Fruit fly (Drosophila melanogaster): ENCODE measurements around the gene CG2983.

Gene CG2983

DNA sequence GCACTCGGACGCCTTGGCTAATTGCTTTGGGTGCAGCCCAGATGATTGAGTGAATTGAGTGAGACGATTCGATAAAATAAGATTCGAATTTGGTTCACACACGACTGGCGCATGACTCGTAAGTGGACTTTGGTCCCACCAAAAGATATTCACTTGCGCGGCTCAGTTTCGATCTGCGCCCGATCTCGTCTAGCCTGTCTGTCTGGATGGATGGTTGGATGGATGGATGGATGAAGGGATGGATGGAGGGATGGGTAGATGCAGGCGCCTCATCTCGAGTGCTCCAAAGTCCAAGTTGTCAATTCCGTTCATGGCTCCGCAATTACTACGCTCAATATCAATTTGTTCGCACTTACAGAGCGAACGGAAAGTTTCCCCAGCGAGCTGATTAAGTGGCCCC is 44.9 kb upstream of the CG2983 start:
- no peak for TF ChIP-seq fru (optimal IDR thresholded peaks at IDR 0.05)
- TF ChIP-seq hb (GFP tag; IDR thresholded peaks at IDR 0.05; ENCODE audit: partially characterized antibody), result no peak
- peak; percentile 96 for TF ChIP-seq nom (GFP tag; optimal IDR thresholded peaks at IDR 0.05)
- no peak for TF ChIP-seq Nf-YC (tag; optimal IDR thresholded peaks at IDR 0.05)
- TF ChIP-seq bsh (GFP tag; optimal IDR thresholded peaks at IDR 0.05), result peak in 1 of 2 experiments; percentile 69
- peak; percentile 96 for TF ChIP-seq CG8281 (tag; optimal IDR thresholded peaks at IDR 0.05)
- TF ChIP-seq Med (GFP tag), result peak; percentile 50
- peak; percentile 24 for TF ChIP-seq CG5180 (GFP tag; optimal IDR thresholded peaks at IDR 0.05)

DNA sequence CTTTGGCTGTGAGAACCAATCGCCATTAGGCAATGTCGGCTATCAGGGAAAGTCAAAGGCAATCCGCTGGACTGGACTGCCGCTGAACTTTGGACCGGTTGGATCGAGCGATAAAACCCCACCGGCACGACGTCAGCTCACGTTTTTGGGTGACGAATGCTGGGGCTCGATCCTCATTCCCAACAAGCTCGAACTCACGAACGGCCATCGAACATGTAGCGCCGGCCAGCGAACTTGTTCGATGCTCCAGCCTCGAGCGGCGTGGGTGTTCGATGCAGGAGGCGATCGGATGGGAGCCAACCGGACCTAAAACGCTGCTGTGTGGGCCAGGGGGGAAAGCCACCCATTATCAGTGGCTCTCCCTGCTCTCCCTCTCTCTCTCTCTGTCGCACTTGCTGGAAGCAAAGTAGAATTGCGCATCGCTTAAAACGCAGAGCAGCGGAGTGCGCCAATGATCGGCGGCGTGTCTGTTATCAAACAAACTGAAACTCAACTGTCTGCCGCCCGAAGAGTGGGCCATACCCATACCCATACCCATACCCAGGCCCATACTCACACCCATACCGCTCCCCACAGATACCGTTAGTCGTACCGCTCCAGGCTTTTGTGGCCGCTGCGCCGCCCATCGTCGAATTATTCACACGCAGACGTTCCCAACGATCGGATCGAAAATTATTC is 42.7 kb upstream of the CG2983 start, which contains the start of gene daw:
TSS of gene daw (plus strand) at position 628 of the 678 bp plus-strand sequence.
- no peak for TF ChIP-seq D (optimal IDR thresholded peaks at IDR 0.05)
- no peak for TF ChIP-seq D (GFP tag; optimal IDR thresholded peaks at IDR 0.05)
- peak; percentile 90 for TF ChIP-seq crol (GFP tag; IDR thresholded peaks at IDR 0.05)
- peak; percentile 40 for TF ChIP-seq Nf-YC (tag; optimal IDR thresholded peaks at IDR 0.05)
- TF ChIP-seq ERR (GFP tag; optimal IDR thresholded peaks at IDR 0.05), result peak; percentile 22
- peak; percentile 52 for TF ChIP-seq CG10543 (GFP tag; optimal IDR thresholded peaks at IDR 0.05)
- no peak for TF ChIP-seq dmrt11E (tag; optimal IDR thresholded peaks at IDR 0.05)
- 0 out of 2 replicates have a peak, but pooled peaks have one; percentile 20 for TF ChIP-seq ham (GFP tag; IDR thresholded peaks at IDR 0.05)
- TF ChIP-seq aop (GFP tag; IDR thresholded peaks at IDR 0.05), result peak; percentile 39; the same call in 1 of the 2 replicates
- peak; percentile 23 for TF ChIP-seq HmgD (GFP tag; optimal IDR thresholded peaks at IDR 0.05)
- peak; percentile 21; the same call in 1 of the 3 replicates for TF ChIP-seq CG11456 (GFP tag; IDR thresholded peaks at IDR 0.05)
- TF ChIP-seq Hr78 (GFP tag; optimal IDR thresholded peaks at IDR 0.05), result peak in 1 of 2 experiments; percentile 23
- TF ChIP-seq pita (GFP tag; optimal IDR thresholded peaks at IDR 0.05), result no peak
- TF ChIP-seq Med (GFP tag), result peak; percentile 60
- peak; percentile 56; the same call in 1 of the 2 replicates for TF ChIP-seq sna (GFP tag; IDR thresholded peaks at IDR 0.05; ENCODE audit: partially characterized antibody)
- TF ChIP-seq CG2199 (GFP tag; IDR thresholded peaks at IDR 0.05), result peak; percentile 96
- TF ChIP-seq chinmo (GFP tag; IDR thresholded peaks at IDR 0.05; ENCODE audit: partially characterized antibody), result no peak; the same call in 2 of the 4 replicates
- no peak for TF ChIP-seq Hr3 (GFP tag; optimal IDR thresholded peaks at IDR 0.05)
- peak; percentile 20 for TF ChIP-seq CG1832 (GFP tag; optimal IDR thresholded peaks at IDR 0.05)
- peak; percentile 26 for TF ChIP-seq Blimp-1 (GFP tag; optimal IDR thresholded peaks at IDR 0.05)
- TF ChIP-seq CG16863 (GFP tag; optimal IDR thresholded peaks at IDR 0.05), result no peak
- no peak for TF ChIP-seq gt (GFP tag; IDR thresholded peaks at IDR 0.05)
- peak; percentile 74 for TF ChIP-seq Nf-YB (GFP tag; optimal IDR thresholded peaks at IDR 0.05)
- peak; percentile 21 for TF ChIP-seq gro (GFP tag; optimal IDR thresholded peaks at IDR 0.05)
- 0 out of 3 replicates have a peak, but pooled peaks have one; percentile 42 for TF ChIP-seq ci (GFP tag; IDR thresholded peaks at IDR 0.05)
- TF ChIP-seq CG34376 (GFP tag; optimal IDR thresholded peaks at IDR 0.05), result peak; percentile 85
- TF ChIP-seq Drgx (GFP tag; IDR thresholded peaks at IDR 0.05), result 0 out of 2 replicates have a peak, but pooled peaks have one; percentile 24
- TF ChIP-seq CG18599 (GFP tag; optimal IDR thresholded peaks at IDR 0.05), result peak; percentile 12
- peak; percentile 49; the same call in 1 of the 2 replicates for TF ChIP-seq Adf1 (GFP tag; IDR thresholded peaks at IDR 0.05)
- no peak for TF ChIP-seq TFAM (GFP tag; optimal IDR thresholded peaks at IDR 0.05)
- TF ChIP-seq NFAT (GFP tag; IDR thresholded peaks at IDR 0.05), result peak; percentile 25; the same call in 1 of the 2 replicates
- TF ChIP-seq Antp (GFP tag; optimal IDR thresholded peaks at IDR 0.05), result no peak
- no peak for TF ChIP-seq Dad (GFP tag; optimal IDR thresholded peaks at IDR 0.05)
- TF ChIP-seq cwo (GFP tag; optimal IDR thresholded peaks at IDR 0.05), result peak; percentile 86
- TF ChIP-seq sob (GFP tag; IDR thresholded peaks at IDR 0.05), result peak; percentile 22; the same call in 1 of the 2 replicates
- no peak for TF ChIP-seq CG10274 (GFP tag; optimal IDR thresholded peaks at IDR 0.05)
- peak in 1 of 2 experiments; percentile 77 for TF ChIP-seq bsh (GFP tag; optimal IDR thresholded peaks at IDR 0.05)
- peak; percentile 73 for TF ChIP-seq Deaf1 (tag; optimal IDR thresholded peaks at IDR 0.05)
- TF ChIP-seq CG34224 (GFP tag; IDR thresholded peaks at IDR 0.05; ENCODE audit: partially characterized antibody), result peak; percentile 13; the same call in 1 of the 3 replicates
- peak; percentile 68 for TF ChIP-seq CG12769 (tag; optimal IDR thresholded peaks at IDR 0.05)
- peak; percentile 97 for TF ChIP-seq nom (GFP tag; optimal IDR thresholded peaks at IDR 0.05)
- TF ChIP-seq lab (GFP tag; optimal IDR thresholded peaks at IDR 0.05), result peak; percentile 60

All from whole organism, embryonic.